Fruit fly (Drosophila melanogaster) whole organism, embryonic: ENCODE measurements around the gene CG11970.
A peak's percentile ranks its signal among the peaks of the same experiment; 100 is the strongest.

Source experiments
- Adf1 ChIP-seq: fragments of 200-800 bp; sonication (Bioruptor generic); IDR thresholded peaks from 2 replicates; pipeline ENCODE4 v1.3.6; 2022; ENCODE audit warnings: missing biosample characterization, missing genetic modification characterization
- Aef1 ChIP-seq: fragments of 200-800 bp; sonication (Bioruptor generic); IDR thresholded peaks from 3 replicates; pipeline ENCODE4 v1.3.6; 2022; ENCODE audit warnings: missing biosample characterization, missing genetic modification characterization
- B-H1 ChIP-seq: fragments of 200-800 bp; sonication (Bioruptor generic); IDR thresholded peaks from 3 replicates; pipeline ENCODE4 v1.3.6; 2022; ENCODE audit warnings: missing biosample characterization, missing genetic modification characterization
- B-H2 ChIP-seq: fragments of 200-800 bp; sonication (Bioruptor generic); optimal IDR thresholded peaks from 2 replicates; lab custom pipeline; 2018; ENCODE audit warnings: missing biosample characterization, mild to moderate bottlenecking, missing genetic modification characterization
- Bteb2 ChIP-seq: fragments of 200-800 bp; sonication (Bioruptor generic); optimal IDR thresholded peaks from 2 replicates; lab custom pipeline; 2016; ENCODE audit warnings: missing biosample characterization, missing genetic modification characterization
- CG10654 ChIP-seq: fragments of 200-800 bp; sonication (Bioruptor generic); optimal IDR thresholded peaks from 2 replicates; lab custom pipeline; 2016; ENCODE audit warnings: missing biosample characterization, missing genetic modification characterization
- CG10959 ChIP-seq: fragments of 200-800 bp; sonication (Bioruptor generic); IDR thresholded peaks from 2 replicates; pipeline ENCODE4 v1.3.6; 2022; ENCODE audit warnings: missing biosample characterization, missing genetic modification characterization
- CG10979 ChIP-seq: fragments of 200-800 bp; sonication (Bioruptor generic); optimal IDR thresholded peaks from 2 replicates; lab custom pipeline; 2018; ENCODE audit warnings: missing biosample characterization, mild to moderate bottlenecking, missing genetic modification characterization, moderate library complexity
- CG11085 ChIP-seq: fragments of 200-800 bp; sonication (Bioruptor generic); IDR thresholded peaks from 2 replicates; pipeline ENCODE4 v1.3.6; 2022; ENCODE audit warnings: missing biosample characterization, missing genetic modification characterization
- CG13424 ChIP-seq: fragments of 200-800 bp; sonication (Bioruptor generic); optimal IDR thresholded peaks from 2 replicates; lab custom pipeline; 2019; ENCODE audit warnings: missing biosample characterization, mild to moderate bottlenecking, missing genetic modification characterization, moderate library complexity
- CG16863 ChIP-seq: fragments of 200-800 bp; sonication (Bioruptor generic); optimal IDR thresholded peaks from 3 replicates; lab custom pipeline; 2016; ENCODE audit warnings: missing biosample characterization, missing genetic modification characterization
- CG2202 ChIP-seq: fragments of 200-800 bp; sonication (Bioruptor generic); optimal IDR thresholded peaks from 2 replicates; lab custom pipeline; 2018; ENCODE audit warnings: missing biosample characterization, mild to moderate bottlenecking, missing genetic modification characterization
- CG2889 ChIP-seq: fragments of 200-800 bp; sonication (Bioruptor generic); IDR thresholded peaks from 3 replicates; pipeline ENCODE4 v1.3.6; 2022; ENCODE audit warnings: missing biosample characterization, missing genetic modification characterization
- CG32772 ChIP-seq: fragments of 200-800 bp; sonication (Bioruptor generic); IDR thresholded peaks from 2 replicates; pipeline ENCODE4 v1.3.6; 2022; ENCODE audit warnings: missing biosample characterization, missing genetic modification characterization
- CG4360 ChIP-seq: fragments of 200-800 bp; sonication (Bioruptor generic); IDR thresholded peaks from 2 replicates; pipeline ENCODE4 v1.3.6; 2022; ENCODE audit warnings: missing biosample characterization, missing genetic modification characterization
- CG6254 ChIP-seq: fragments of 200-800 bp; sonication (Bioruptor generic); optimal IDR thresholded peaks from 3 replicates; lab custom pipeline; 2017; ENCODE audit warnings: mild to moderate bottlenecking, missing biosample characterization, missing genetic modification reagents, missing genetic modification characterization
- CG7786 ChIP-seq: fragments of 200-800 bp; sonication (Bioruptor generic); optimal IDR thresholded peaks from 2 replicates; lab custom pipeline; 2016; ENCODE audit warnings: missing biosample characterization, missing genetic modification characterization
- CG9437 ChIP-seq: fragments of 200-800 bp; sonication (Bioruptor generic); optimal IDR thresholded peaks from 2 replicates; lab custom pipeline; 2018; ENCODE audit warnings: missing biosample characterization, mild to moderate bottlenecking, missing genetic modification characterization
- Chrac-16 ChIP-seq: fragments of 200-800 bp; sonication (Bioruptor generic); optimal IDR thresholded peaks from 3 replicates; lab custom pipeline; 2016; ENCODE audit warnings: missing biosample characterization, missing genetic modification characterization
- Elba2 ChIP-seq: fragments of 200-800 bp; sonication (Bioruptor generic); optimal IDR thresholded peaks from 3 replicates; lab custom pipeline; 2016; ENCODE audit warnings: missing biosample characterization, missing genetic modification characterization
- Hand ChIP-seq: fragments of 200-800 bp; sonication (Bioruptor generic); optimal IDR thresholded peaks from 2 replicates; lab custom pipeline; 2017; ENCODE audit warnings: mild to moderate bottlenecking, missing biosample characterization, missing genetic modification reagents, missing genetic modification characterization
- Jarid2 ChIP-seq: fragments of 200-800 bp; sonication (Bioruptor generic); optimal IDR thresholded peaks from 3 replicates; lab custom pipeline; 2017; ENCODE audit warnings: mild to moderate bottlenecking, missing biosample characterization, missing genetic modification reagents, missing genetic modification characterization
- Med ChIP-seq: fragments of 200-800 bp; sonication (Bioruptor generic); peaks from one replicate; lab custom pipeline; 2016; ENCODE audit warnings: missing biosample characterization, missing genetic modification characterization, mild to moderate bottlenecking, inconsistent platforms, moderate library complexity
- Mrtf ChIP-seq: fragments of 200-800 bp; sonication (Bioruptor generic); IDR thresholded peaks from 3 replicates; pipeline ENCODE4 v1.3.6; 2022; ENCODE audit warnings: missing biosample characterization, missing genetic modification characterization
- NC2β ChIP-seq: fragments of 200-800 bp; sonication (Bioruptor generic); optimal IDR thresholded peaks from 2 replicates; lab custom pipeline; 2016; ENCODE audit warnings: missing biosample characterization, missing genetic modification characterization
- Nf-YC ChIP-seq: fragments of 200-800 bp; optimal IDR thresholded peaks from 3 replicates; lab custom pipeline; 2019; ENCODE audit warnings: missing biosample characterization, mild to moderate bottlenecking, missing genetic modification characterization, moderate library complexity
- Oli ChIP-seq: fragments of 200-800 bp; sonication (Bioruptor generic); optimal IDR thresholded peaks from 2 replicates; lab custom pipeline; 2018; ENCODE audit warnings: missing biosample characterization, mild to moderate bottlenecking, missing genetic modification characterization, moderate library complexity
- Optix ChIP-seq: fragments of 200-800 bp; sonication (Bioruptor generic); IDR thresholded peaks from 3 replicates; pipeline ENCODE4 v1.3.6; 2022; ENCODE audit warnings: missing biosample characterization, missing genetic modification characterization
- Spps ChIP-seq: fragments of 200-800 bp; sonication (Bioruptor generic); optimal IDR thresholded peaks from 2 replicates; lab custom pipeline; 2018; ENCODE audit warnings: missing biosample characterization, mild to moderate bottlenecking, missing genetic modification characterization
- Sry-β ChIP-seq: fragments of 200-800 bp; sonication (Bioruptor generic); optimal IDR thresholded peaks from 2 replicates; lab custom pipeline; 2018; ENCODE audit warnings: missing biosample characterization, mild to moderate bottlenecking, missing genetic modification characterization, moderate library complexity
- Taf1 ChIP-seq: fragments of 200-800 bp; sonication (Bioruptor generic); IDR thresholded peaks from 2 replicates; pipeline ENCODE4 v1.3.6; 2022; ENCODE audit warnings: missing biosample characterization, missing genetic modification characterization
- Xrp1 ChIP-seq: fragments of 200-800 bp; sonication (Bioruptor generic); IDR thresholded peaks from 2 replicates; pipeline ENCODE4 v1.3.6; 2022; ENCODE audit warnings: missing biosample characterization, missing genetic modification characterization
- ab ChIP-seq: fragments of 200-800 bp; sonication (Bioruptor generic); optimal IDR thresholded peaks from 2 replicates; lab custom pipeline; 2016; ENCODE audit warnings: missing biosample characterization, missing genetic modification characterization
- ase ChIP-seq: fragments of 200-800 bp; sonication (Bioruptor generic); IDR thresholded peaks from 3 replicates; pipeline ENCODE4 v1.3.6; 2022; ENCODE audit warnings: missing biosample characterization, missing genetic modification characterization
- crc ChIP-seq: fragments of 200-800 bp; sonication (Bioruptor generic); optimal IDR thresholded peaks from 2 replicates; lab custom pipeline; 2016; ENCODE audit warnings: missing biosample characterization, missing genetic modification characterization
- croc ChIP-seq: fragments of 200-800 bp; sonication (Bioruptor generic); conservative IDR thresholded peaks from 3 replicates; pipeline ENCODE4 v1.3.6; 2022; ENCODE audit warnings: missing biosample characterization, missing genetic modification characterization
- dati ChIP-seq: fragments of 200-800 bp; sonication (Bioruptor generic); IDR thresholded peaks from 2 replicates; pipeline ENCODE4 v1.3.6; 2022; ENCODE audit warnings: missing biosample characterization, missing genetic modification characterization
- hbn ChIP-seq: fragments of 200-800 bp; sonication (Bioruptor generic); IDR thresholded peaks from 2 replicates; pipeline ENCODE4 v1.3.6; 2022; ENCODE audit warnings: missing biosample characterization, missing genetic modification characterization; ENCODE audit not compliant: partially characterized antibody
- hth ChIP-seq: fragments of >200 bp; optimal IDR thresholded peaks from 2 replicates; lab custom pipeline; 2017; ENCODE audit warnings: inconsistent platforms
- lbe ChIP-seq: fragments of 200-800 bp; sonication (Bioruptor generic); optimal IDR thresholded peaks from 2 replicates; lab custom pipeline; 2016; ENCODE audit warnings: missing biosample characterization, mild to moderate bottlenecking, missing genetic modification characterization
- mirr ChIP-seq: fragments of 200-800 bp; sonication (Bioruptor generic); optimal IDR thresholded peaks from 3 replicates; lab custom pipeline; 2018; ENCODE audit warnings: missing biosample characterization, mild to moderate bottlenecking, missing genetic modification characterization
- oc ChIP-seq: fragments of 200-800 bp; sonication (Bioruptor generic); optimal IDR thresholded peaks from 2 replicates; lab custom pipeline; 2018; ENCODE audit warnings: missing biosample characterization, mild to moderate bottlenecking, missing genetic modification characterization, moderate library complexity
- prd ChIP-seq, 3 experiments: fragments of >200 bp in 2 of 3; fragments of 200-800 bp in 1 of 3; sonication (Bioruptor generic) in 1 of 3; optimal IDR thresholded peaks in 2 of 3; IDR thresholded peaks in 1 of 3; 2 replicates in 2 of 3; 3 replicates in 1 of 3; pipeline versions ENCODE4 v1.3.6 to Lab custom; 2017 to 2022; ENCODE audit warnings: missing biosample characterization in 1 of 3, missing genetic modification characterization in 1 of 3
- pzg ChIP-seq: fragments of 200-800 bp; sonication (Bioruptor generic); optimal IDR thresholded peaks from 3 replicates; lab custom pipeline; 2018; ENCODE audit warnings: missing biosample characterization, mild to moderate bottlenecking, missing genetic modification characterization, moderate library complexity
- ranshi ChIP-seq: fragments of 200-800 bp; sonication (Bioruptor generic); IDR thresholded peaks from 2 replicates; pipeline ENCODE4 v1.3.6; 2022; ENCODE audit warnings: missing biosample characterization, missing genetic modification characterization
- ro ChIP-seq: fragments of 200-800 bp; sonication (Bioruptor generic); IDR thresholded peaks from 2 replicates; pipeline ENCODE4 v1.3.6; 2022; ENCODE audit warnings: missing biosample characterization, missing genetic modification characterization
- tin ChIP-seq: fragments of 200-800 bp; sonication (Bioruptor generic); optimal IDR thresholded peaks from 3 replicates; lab custom pipeline; 2016; ENCODE audit warnings: missing biosample characterization, missing genetic modification characterization
- ttk ChIP-seq: fragments of 200-800 bp; sonication (Bioruptor generic); IDR thresholded peaks from 2 replicates; pipeline ENCODE4 v2.1.2; 2022; ENCODE audit warnings: missing biosample characterization, missing genetic modification characterization
- vvl ChIP-seq: fragments of 200-800 bp; sonication (Bioruptor generic); IDR thresholded peaks from 2 replicates; pipeline ENCODE4 v1.3.6; 2022; ENCODE audit warnings: missing biosample characterization, missing genetic modification characterization

Gene CG11970

DNA sequence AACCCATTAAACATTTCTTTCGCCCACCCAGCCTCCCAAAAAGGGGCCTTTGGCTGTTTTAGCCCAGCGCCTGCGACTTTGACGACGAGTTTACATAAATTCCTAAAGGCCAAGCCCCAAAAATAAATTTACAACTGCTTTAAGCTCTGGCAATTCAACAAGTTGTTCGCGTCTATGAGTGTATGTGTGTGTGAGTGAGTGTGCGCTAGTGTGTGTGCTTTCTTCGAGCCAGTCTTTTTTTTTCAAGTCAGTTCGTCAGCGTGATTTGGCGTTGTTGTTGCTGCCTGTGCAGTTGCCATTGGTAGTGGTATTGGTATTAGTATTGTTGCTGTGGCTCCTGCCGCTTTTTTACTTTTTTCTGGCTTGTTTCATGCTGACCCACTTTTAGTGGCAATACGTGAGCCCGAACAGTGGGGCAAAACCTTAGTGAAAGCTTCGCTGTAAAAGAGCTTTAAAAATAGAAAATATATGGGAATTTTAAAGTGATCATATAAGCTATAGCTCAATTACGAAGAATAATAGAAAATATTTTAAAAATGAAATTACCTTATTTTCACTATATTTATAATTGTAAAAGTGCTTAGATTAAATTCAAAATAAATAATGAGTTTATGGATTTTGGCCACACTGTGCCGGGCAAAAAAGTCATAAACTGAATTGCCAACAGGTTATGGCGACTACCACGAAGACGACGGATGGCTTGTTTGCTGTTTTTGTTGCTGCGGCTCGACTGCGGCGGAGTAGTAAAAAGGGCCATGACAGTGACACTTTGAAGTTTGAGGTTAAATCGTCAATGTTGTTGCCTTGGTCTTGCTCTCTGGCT, 38.8 kb upstream of the CG11970 start (continued):
- TF ChIP-seq oc (tag; lab: Kevin White, UChicago): peak; percentile 60
- peak; percentile 74 for TF ChIP-seq ttk
- TF ChIP-seq Adf1 (GFP tag; lab: Robert Waterston, UW): no peak
- peak; percentile 31; the same call in 1 of the 2 replicates for TF ChIP-seq CG10959
- no peak for TF ChIP-seq CG7786 (GFP tag; lab: Kevin White, UChicago)
- peak; percentile 90 for TF ChIP-seq Oli
- peak; percentile 61; the same call in 1 of the 2 replicates for TF ChIP-seq CG32772 (GFP tag; lab: Robert Waterston, UW)
- TF ChIP-seq ase (GFP tag; lab: Robert Waterston, UW): 0 out of 3 replicates have a peak, but pooled peaks have one; percentile 51
- TF ChIP-seq CG6254 (GFP tag; lab: Kevin White, UChicago): peak; percentile 86
- peak; percentile 46; the same call in 1 of the 3 replicates for TF ChIP-seq Optix (GFP tag; lab: Robert Waterston, UW)
- TF ChIP-seq CG2202 (tag; lab: Kevin White, UChicago): peak; percentile 59
- peak; percentile 93 for TF ChIP-seq CG13424 (tag; lab: Kevin White, UChicago)
- TF ChIP-seq ab (GFP tag; lab: Kevin White, UChicago): no peak
- TF ChIP-seq dati (GFP tag; lab: Robert Waterston, UW): no peak
- TF ChIP-seq CG16863: peak; percentile 9
- peak; percentile 36; the same call in 1 of the 2 replicates for TF ChIP-seq ro (GFP tag; lab: Robert Waterston, UW)
- peak; percentile 55 for TF ChIP-seq Chrac-16
- TF ChIP-seq CG4360 (GFP tag; lab: Robert Waterston, UW): peak; percentile 53
- peak; percentile 81 for TF ChIP-seq croc (GFP tag; lab: Robert Waterston, UW)
- no peak for TF ChIP-seq B-H2 (GFP tag; lab: Kevin White, UChicago)
- no peak for TF ChIP-seq mirr
- peak; percentile 84 for TF ChIP-seq CG9437 (GFP tag; lab: Kevin White, UChicago)
- TF ChIP-seq Med (GFP tag; lab: Kevin White, UChicago): peak; percentile 90
- TF ChIP-seq Spps (tag; lab: Kevin White, UChicago): peak; percentile 46
- no peak for TF ChIP-seq NC2β (GFP tag; lab: Kevin White, UChicago)
- peak; percentile 86 for TF ChIP-seq vvl
- TF ChIP-seq lbe (GFP tag; lab: Kevin White, UChicago): peak; percentile 70
- peak; percentile 74 for TF ChIP-seq tin (GFP tag; lab: Kevin White, UChicago)
- TF ChIP-seq CG2889 (GFP tag; lab: Robert Waterston, UW): peak; percentile 55; the same call in 1 of the 3 replicates
- peak; percentile 75 for TF ChIP-seq ranshi (GFP tag; lab: Robert Waterston, UW)
- no peak for TF ChIP-seq hth (lab: Kevin White, UChicago)
- peak; percentile 57 for TF ChIP-seq CG10654 (GFP tag; lab: Kevin White, UChicago)
- peak; percentile 53 for TF ChIP-seq Jarid2 (GFP tag; lab: Kevin White, UChicago)
- TF ChIP-seq Mrtf: peak; percentile 76; the same call in 2 of the 3 replicates
- TF ChIP-seq Sry-β (GFP tag; lab: Kevin White, UChicago): peak; percentile 55
- TF ChIP-seq Nf-YC: peak; percentile 81
- TF ChIP-seq Hand (GFP tag; lab: Kevin White, UChicago): no peak
- no peak for TF ChIP-seq hbn
- no peak for TF ChIP-seq Taf1
- TF ChIP-seq Bteb2 (GFP tag; lab: Kevin White, UChicago): no peak
- no peak for TF ChIP-seq CG11085 (GFP tag; lab: Robert Waterston, UW)
- peak; percentile 77 for TF ChIP-seq Aef1 (GFP tag; lab: Robert Waterston, UW)
- no peak for TF ChIP-seq prd (optimal IDR thresholded peaks at IDR 0.05; lab: Kevin White, UChicago)
- peak; percentile 83 for TF ChIP-seq prd (GFP tag; IDR thresholded peaks at IDR 0.05; lab: Robert Waterston, UW)
- TF ChIP-seq pzg: no peak
- peak; percentile 87 for TF ChIP-seq CG10979 (tag; lab: Kevin White, UChicago)
- peak; percentile 87 for TF ChIP-seq Xrp1 (GFP tag; lab: Robert Waterston, UW)
- TF ChIP-seq Elba2 (GFP tag; lab: Kevin White, UChicago): no peak
- peak; percentile 82 for TF ChIP-seq B-H1 (GFP tag; lab: Robert Waterston, UW)
- no peak for TF ChIP-seq crc (GFP tag; lab: Kevin White, UChicago)
